Worm (Caenorhabditis elegans): ENCODE data around the gene Y24F12A.1.
A peak's percentile ranks its signal among the peaks of the same experiment; 100 is the strongest.

Y24F12A.1 gene

ce11 chrIV:11623060-11623459 lies 18.0 kb downstream of the Y24F12A.1 start, which contains the start of gene lys-4:
Gene lys-4 (minus strand): TSS chrIV:11623174.
- TF ChIP-seq W03F9.2 (tag; optimal IDR thresholded peaks at IDR 0.05) (no peak), him-1 (tag; optimal IDR thresholded peaks at IDR 0.05) (no peak), dao-5 (tag; optimal IDR thresholded peaks at IDR 0.05) (no peak)

- TF ChIP-seq him-1 (tag; optimal IDR thresholded peaks at IDR 0.05) (no peak), W03F9.2 (tag; optimal IDR thresholded peaks at IDR 0.05) (no peak), dao-5 (tag; optimal IDR thresholded peaks at IDR 0.05) (no peak)
Observed at ce11 chrIV:11623759-11624287, 18.8 kb downstream of the Y24F12A.1 start.

- TF ChIP-seq him-1 (tag; optimal IDR thresholded peaks at IDR 0.05) (no peak), W03F9.2 (tag; optimal IDR thresholded peaks at IDR 0.05) (no peak), dao-5 (tag; optimal IDR thresholded peaks at IDR 0.05) (no peak)
Observed at ce11 chrIV:11625482-11625881, 20.4 kb downstream of the Y24F12A.1 start, which contains the start of gene lys-5. Gene lys-5 (minus strand): TSS chrIV:11625582.

- no peak for TF ChIP-seq dao-5 (tag; optimal IDR thresholded peaks at IDR 0.05)
- no peak for TF ChIP-seq W03F9.2 (tag; optimal IDR thresholded peaks at IDR 0.05)
- TF ChIP-seq him-1 (tag; optimal IDR thresholded peaks at IDR 0.05) = no peak
Observed at ce11 chrIV:11627847-11628246, 22.8 kb downstream of the Y24F12A.1 start, which contains the start of gene lys-6. Gene lys-6 (minus strand): TSS chrIV:11627947.

- TF ChIP-seq dao-5 (tag; optimal IDR thresholded peaks at IDR 0.05) = no peak
- TF ChIP-seq W03F9.2 (tag; optimal IDR thresholded peaks at IDR 0.05) = no peak
- no peak for TF ChIP-seq him-1 (tag; optimal IDR thresholded peaks at IDR 0.05)
Observed at ce11 chrIV:11631750-11632149, 26.7 kb downstream of the Y24F12A.1 start, which contains the start of gene F58B3.4. Gene F58B3.4 (minus strand): TSS chrIV:11631850.

ce11 chrIV:11635437-11636408 lies 30.7 kb downstream of the Y24F12A.1 start, which contains the start of gene mars-1:
Gene mars-1 (minus strand): TSS chrIV:11635487.
- TF ChIP-seq him-1 (tag; optimal IDR thresholded peaks at IDR 0.05) (no peak), W03F9.2 (tag; optimal IDR thresholded peaks at IDR 0.05) (peak; percentile 66)

ce11 chrIV:11636409-11636723 lies 31.3 kb downstream of the Y24F12A.1 start, which contains the start of gene F58B3.6:
Gene F58B3.6 (plus strand): TSS chrIV:11636648.
- no peak for TF ChIP-seq him-1 (tag; optimal IDR thresholded peaks at IDR 0.05)
- no peak for TF ChIP-seq W03F9.2 (tag; optimal IDR thresholded peaks at IDR 0.05)
- no peak for TF ChIP-seq dao-5 (tag; optimal IDR thresholded peaks at IDR 0.05)

- TF ChIP-seq dao-5 (tag; optimal IDR thresholded peaks at IDR 0.05) (no peak), W03F9.2 (tag; optimal IDR thresholded peaks at IDR 0.05) (no peak), him-1 (tag; optimal IDR thresholded peaks at IDR 0.05) (no peak)
Observed at ce11 chrIV:11638016-11638415, 33.0 kb downstream of the Y24F12A.1 start, which contains the start of gene rbm-17. Gene rbm-17 (plus strand): TSS chrIV:11638316.

- no peak for TF ChIP-seq him-1 (tag; optimal IDR thresholded peaks at IDR 0.05)
Observed at ce11 chrIV:11640915-11641314, 35.9 kb downstream of the Y24F12A.1 start, which contains the start of gene ttr-50. Gene ttr-50 (minus strand): TSS chrIV:11641015.

ce11 chrIV:11641802-11642201 lies 36.7 kb downstream of the Y24F12A.1 start, which contains the start of gene ZK809.1:
Gene ZK809.1 (plus strand): TSS chrIV:11642102.
- TF ChIP-seq dao-5 (tag; optimal IDR thresholded peaks at IDR 0.05) (no peak), him-1 (tag; optimal IDR thresholded peaks at IDR 0.05) (no peak), W03F9.2 (tag; optimal IDR thresholded peaks at IDR 0.05) (no peak)

ce11 chrIV:11643829-11644228 lies 38.8 kb downstream of the Y24F12A.1 start, which contains the start of gene prx-2:
Gene prx-2 (plus strand): TSS chrIV:11644129.
- TF ChIP-seq him-1 (tag; optimal IDR thresholded peaks at IDR 0.05) = no peak

ce11 chrIV:11644705-11645104 lies 39.7 kb downstream of the Y24F12A.1 start:
- TF ChIP-seq dao-5 (tag; optimal IDR thresholded peaks at IDR 0.05) = no peak
- TF ChIP-seq W03F9.2 (tag; optimal IDR thresholded peaks at IDR 0.05) = no peak
- no peak for TF ChIP-seq him-1 (tag; optimal IDR thresholded peaks at IDR 0.05)

- no peak for TF ChIP-seq dao-5 (tag; optimal IDR thresholded peaks at IDR 0.05)
- TF ChIP-seq him-1 (tag; optimal IDR thresholded peaks at IDR 0.05) = no peak
- TF ChIP-seq W03F9.2 (tag; optimal IDR thresholded peaks at IDR 0.05) = no peak
Observed at ce11 chrIV:11645354-11645753, 40.3 kb downstream of the Y24F12A.1 start.

- no peak for TF ChIP-seq W03F9.2 (tag; optimal IDR thresholded peaks at IDR 0.05)
- no peak for TF ChIP-seq him-1 (tag; optimal IDR thresholded peaks at IDR 0.05)
- TF ChIP-seq dao-5 (tag; optimal IDR thresholded peaks at IDR 0.05) = no peak
Observed at ce11 chrIV:11646908-11647307, 41.9 kb downstream of the Y24F12A.1 start.

Measured in whole organism, L4/young adult.